Fruit fly (Drosophila melanogaster) whole organism, embryonic: Measurements from ENCODE around the gene CG6738.
A peak's percentile ranks its signal among the peaks of the same experiment; 100 is the strongest.

ENCODE experiments used
- Antp ChIP-seq: fragments of 200-800 bp; sonication (Bioruptor generic); optimal IDR thresholded peaks from 3 replicates; lab custom pipeline; 2016; ENCODE audit warnings: missing biosample characterization, missing genetic modification characterization
- CG10267 ChIP-seq: fragments of 200-800 bp; sonication (Bioruptor generic); optimal IDR thresholded peaks from 2 replicates; lab custom pipeline; 2018; ENCODE audit warnings: missing biosample characterization, mild to moderate bottlenecking, missing genetic modification characterization, moderate library complexity
- CG11560 ChIP-seq: fragments of 200-800 bp; sonication (Bioruptor generic); IDR thresholded peaks from 3 replicates; pipeline ENCODE4 v1.3.6; 2022; ENCODE audit warnings: missing biosample characterization, missing genetic modification characterization
- CG12769 ChIP-seq: fragments of 200-800 bp; sonication (Bioruptor generic); optimal IDR thresholded peaks from 2 replicates; lab custom pipeline; 2019; ENCODE audit warnings: missing biosample characterization, mild to moderate bottlenecking, missing genetic modification characterization, moderate library complexity
- CG13624 ChIP-seq: fragments of 200-800 bp; sonication (Bioruptor generic); optimal IDR thresholded peaks from 2 replicates; lab custom pipeline; 2016; ENCODE audit warnings: missing biosample characterization, missing genetic modification characterization
- CG14050 ChIP-seq: fragments of 200-800 bp; sonication (Bioruptor generic); IDR thresholded peaks from 3 replicates; pipeline ENCODE4 v1.3.6; 2022; ENCODE audit warnings: missing biosample characterization, missing genetic modification characterization
- CG15073 ChIP-seq: fragments of 200-800 bp; sonication (Bioruptor generic); optimal IDR thresholded peaks from 2 replicates; lab custom pipeline; 2016; ENCODE audit warnings: missing biosample characterization, missing genetic modification characterization
- CG15514 ChIP-seq: fragments of 200-800 bp; sonication (Bioruptor generic); optimal IDR thresholded peaks from 3 replicates; lab custom pipeline; 2017; ENCODE audit warnings: missing biosample characterization, missing genetic modification characterization, mild to moderate bottlenecking, moderate library complexity, missing genetic modification reagents
- CG16863 ChIP-seq: fragments of 200-800 bp; sonication (Bioruptor generic); optimal IDR thresholded peaks from 3 replicates; lab custom pipeline; 2016; ENCODE audit warnings: missing biosample characterization, missing genetic modification characterization
- CG17361 ChIP-seq: fragments of 200-800 bp; sonication (Bioruptor generic); IDR thresholded peaks from 3 replicates; pipeline ENCODE4 v1.3.6; 2022; ENCODE audit warnings: missing biosample characterization, missing genetic modification characterization
- CG17385 ChIP-seq: fragments of 200-800 bp; sonication (Bioruptor generic); optimal IDR thresholded peaks from 3 replicates; lab custom pipeline; 2018; ENCODE audit warnings: missing biosample characterization, mild to moderate bottlenecking, missing genetic modification characterization
- CG17802 ChIP-seq: fragments of 200-800 bp; sonication (Bioruptor generic); optimal IDR thresholded peaks from 2 replicates; lab custom pipeline; 2018; ENCODE audit warnings: missing biosample characterization, mild to moderate bottlenecking, missing genetic modification characterization, moderate library complexity
- CG18619 ChIP-seq: fragments of 200-800 bp; sonication (Bioruptor generic); optimal IDR thresholded peaks from 3 replicates; lab custom pipeline; 2017; ENCODE audit warnings: missing biosample characterization, mild to moderate bottlenecking, missing genetic modification characterization
- CG2116 ChIP-seq: fragments of 200-800 bp; sonication (Bioruptor generic); optimal IDR thresholded peaks from 3 replicates; lab custom pipeline; 2018; ENCODE audit warnings: missing biosample characterization, mild to moderate bottlenecking, missing genetic modification characterization
- CG2120 ChIP-seq: fragments of 200-800 bp; sonication (Bioruptor generic); optimal IDR thresholded peaks from 3 replicates; lab custom pipeline; 2016; ENCODE audit warnings: missing biosample characterization, missing genetic modification characterization
- CG3065 ChIP-seq: fragments of 200-800 bp; sonication (Bioruptor generic); optimal IDR thresholded peaks from 2 replicates; lab custom pipeline; 2016; ENCODE audit warnings: missing biosample characterization, missing genetic modification characterization
- CG3847 ChIP-seq: fragments of 200-800 bp; sonication (Bioruptor generic); IDR thresholded peaks from 2 replicates; pipeline ENCODE4 v1.3.6; 2022; ENCODE audit warnings: missing biosample characterization, missing genetic modification characterization
- CG4424 ChIP-seq: fragments of 200-800 bp; sonication (Bioruptor generic); optimal IDR thresholded peaks from 3 replicates; lab custom pipeline; 2016; ENCODE audit warnings: missing biosample characterization, missing genetic modification characterization
- CG9437 ChIP-seq: fragments of 200-800 bp; sonication (Bioruptor generic); optimal IDR thresholded peaks from 2 replicates; lab custom pipeline; 2018; ENCODE audit warnings: missing biosample characterization, mild to moderate bottlenecking, missing genetic modification characterization
- CG9609 ChIP-seq: fragments of 200-800 bp; sonication (Bioruptor generic); optimal IDR thresholded peaks from 3 replicates; lab custom pipeline; 2016; ENCODE audit warnings: missing biosample characterization, missing genetic modification characterization
- CG9817 ChIP-seq: fragments of 200-800 bp; sonication (Bioruptor generic); optimal IDR thresholded peaks from 2 replicates; lab custom pipeline; 2018; ENCODE audit warnings: missing biosample characterization, mild to moderate bottlenecking, missing genetic modification characterization, moderate library complexity
- CoRest ChIP-seq: fragments of 200-800 bp; sonication (Bioruptor generic); optimal IDR thresholded peaks from 3 replicates; lab custom pipeline; 2018; ENCODE audit warnings: missing biosample characterization, mild to moderate bottlenecking, missing genetic modification characterization, moderate library complexity
- Deaf1 ChIP-seq: fragments of 200-800 bp; optimal IDR thresholded peaks from 3 replicates; lab custom pipeline; 2019; ENCODE audit warnings: missing biosample characterization, mild to moderate bottlenecking, missing genetic modification characterization, moderate library complexity
- Dll ChIP-seq: fragments of 200-800 bp; sonication (Bioruptor generic); IDR thresholded peaks from 4 replicates; pipeline ENCODE4 v1.3.6; 2022; ENCODE audit warnings: missing biosample characterization, missing genetic modification characterization; ENCODE audit not compliant: partially characterized antibody
- Dref ChIP-seq: fragments of 200-800 bp; sonication (Bioruptor generic); IDR thresholded peaks from 2 replicates; pipeline ENCODE4 v1.3.6; 2022; ENCODE audit warnings: missing biosample characterization, missing genetic modification characterization
- Eip74EF ChIP-seq, 2 experiments: fragments of 200-800 bp in 1 of 2; fragments of >200 bp in 1 of 2; sonication (Bioruptor generic) in 1 of 2; optimal IDR thresholded peaks; 2 replicates each; lab custom pipeline; 2017 to 2019; ENCODE audit warnings: missing biosample characterization in 2 of 2, missing genetic modification characterization in 2 of 2, mild to moderate bottlenecking in 1 of 2, moderate library complexity in 1 of 2
- Ets97D ChIP-seq: fragments of 200-800 bp; sonication (Bioruptor generic); optimal IDR thresholded peaks from 3 replicates; lab custom pipeline; 2016; ENCODE audit warnings: missing biosample characterization, missing genetic modification characterization
- HLH54F ChIP-seq: fragments of 200-800 bp; sonication (Bioruptor generic); optimal IDR thresholded peaks from 3 replicates; lab custom pipeline; 2016; ENCODE audit warnings: missing biosample characterization, missing genetic modification characterization
- Hr3 ChIP-seq: fragments of 200-800 bp; sonication (Bioruptor generic); optimal IDR thresholded peaks from 3 replicates; lab custom pipeline; 2016; ENCODE audit warnings: missing biosample characterization, missing genetic modification characterization
- Hr78 ChIP-seq, 2 experiments: fragments of 200-800 bp in 1 of 2; fragments of >200 bp in 1 of 2; sonication (Bioruptor generic) in 1 of 2; optimal IDR thresholded peaks; 2 replicates each; lab custom pipeline; 2017 to 2019; ENCODE audit warnings: missing biosample characterization in 2 of 2, missing genetic modification characterization in 2 of 2, mild to moderate bottlenecking in 1 of 2, moderate library complexity in 1 of 2
- MTF-1 ChIP-seq: fragments of 200-800 bp; sonication (Bioruptor generic); optimal IDR thresholded peaks from 2 replicates; lab custom pipeline; 2018; ENCODE audit warnings: missing biosample characterization, mild to moderate bottlenecking, missing genetic modification characterization, borderline replicate concordance
- Med ChIP-seq: fragments of 200-800 bp; sonication (Bioruptor generic); peaks from one replicate; lab custom pipeline; 2016; ENCODE audit warnings: missing biosample characterization, missing genetic modification characterization, mild to moderate bottlenecking, inconsistent platforms, moderate library complexity
- NfI ChIP-seq: fragments of 200-800 bp; sonication (Bioruptor generic); optimal IDR thresholded peaks from 3 replicates; lab custom pipeline; 2018; ENCODE audit warnings: missing biosample characterization, mild to moderate bottlenecking, missing genetic modification characterization, moderate library complexity
- Oli ChIP-seq: fragments of 200-800 bp; sonication (Bioruptor generic); optimal IDR thresholded peaks from 2 replicates; lab custom pipeline; 2018; ENCODE audit warnings: missing biosample characterization, mild to moderate bottlenecking, missing genetic modification characterization, moderate library complexity
- Ptx1 ChIP-seq: fragments of 200-800 bp; sonication (Bioruptor generic); IDR thresholded peaks from 2 replicates; pipeline ENCODE4 v1.3.6; 2022; ENCODE audit warnings: missing biosample characterization, missing genetic modification characterization
- Tbp ChIP-seq: fragments of >200 bp; optimal IDR thresholded peaks from 2 replicates; lab custom pipeline; 2018; ENCODE audit warnings: missing biosample characterization, missing genetic modification characterization
- caup ChIP-seq: fragments of 200-800 bp; sonication (Bioruptor generic); optimal IDR thresholded peaks from 3 replicates; lab custom pipeline; 2017; ENCODE audit warnings: missing biosample characterization, mild to moderate bottlenecking, missing genetic modification characterization, moderate library complexity; ENCODE audit not compliant: severe bottlenecking
- crc ChIP-seq: fragments of 200-800 bp; sonication (Bioruptor generic); optimal IDR thresholded peaks from 2 replicates; lab custom pipeline; 2016; ENCODE audit warnings: missing biosample characterization, missing genetic modification characterization
- crol ChIP-seq: fragments of 200-800 bp; sonication (Bioruptor generic); IDR thresholded peaks from 2 replicates; pipeline ENCODE4 v1.3.6; 2022; ENCODE audit warnings: missing biosample characterization, missing genetic modification characterization
- dm ChIP-seq: fragments of 200-800 bp; sonication (Bioruptor generic); optimal IDR thresholded peaks from 3 replicates; lab custom pipeline; 2016; ENCODE audit warnings: missing biosample characterization, missing genetic modification characterization
- fd96Cb ChIP-seq: fragments of 200-800 bp; sonication (Bioruptor generic); optimal IDR thresholded peaks from 2 replicates; lab custom pipeline; 2018; ENCODE audit warnings: missing biosample characterization, mild to moderate bottlenecking, missing genetic modification characterization, moderate library complexity
- grau ChIP-seq: fragments of 200-800 bp; optimal IDR thresholded peaks from 3 replicates; lab custom pipeline; 2019; ENCODE audit warnings: missing biosample characterization, mild to moderate bottlenecking, missing genetic modification characterization, moderate library complexity
- hbn ChIP-seq: fragments of 200-800 bp; sonication (Bioruptor generic); IDR thresholded peaks from 2 replicates; pipeline ENCODE4 v1.3.6; 2022; ENCODE audit warnings: missing biosample characterization, missing genetic modification characterization; ENCODE audit not compliant: partially characterized antibody
- onecut ChIP-seq: fragments of 200-800 bp; sonication (Bioruptor generic); IDR thresholded peaks from 2 replicates; pipeline ENCODE4 v1.3.6; 2022; ENCODE audit warnings: missing biosample characterization, missing genetic modification characterization
- pb ChIP-seq: fragments of 200-800 bp; sonication (Bioruptor generic); optimal IDR thresholded peaks from 3 replicates; lab custom pipeline; 2016; ENCODE audit warnings: missing biosample characterization, missing genetic modification characterization
- sna ChIP-seq: fragments of 200-800 bp; sonication (Bioruptor generic); IDR thresholded peaks from 2 replicates; pipeline ENCODE4 v1.3.6; 2022; ENCODE audit warnings: missing biosample characterization, missing genetic modification characterization; ENCODE audit not compliant: partially characterized antibody
- sr ChIP-seq: fragments of 200-800 bp; sonication (Bioruptor generic); IDR thresholded peaks from 3 replicates; pipeline ENCODE4 v1.3.6; 2022; ENCODE audit warnings: missing biosample characterization, missing genetic modification characterization
- usp ChIP-seq: fragments of >200 bp; optimal IDR thresholded peaks from 2 replicates; lab custom pipeline; 2017; ENCODE audit warnings: missing biosample characterization, missing genetic modification characterization

CG6738 gene

DNA sequence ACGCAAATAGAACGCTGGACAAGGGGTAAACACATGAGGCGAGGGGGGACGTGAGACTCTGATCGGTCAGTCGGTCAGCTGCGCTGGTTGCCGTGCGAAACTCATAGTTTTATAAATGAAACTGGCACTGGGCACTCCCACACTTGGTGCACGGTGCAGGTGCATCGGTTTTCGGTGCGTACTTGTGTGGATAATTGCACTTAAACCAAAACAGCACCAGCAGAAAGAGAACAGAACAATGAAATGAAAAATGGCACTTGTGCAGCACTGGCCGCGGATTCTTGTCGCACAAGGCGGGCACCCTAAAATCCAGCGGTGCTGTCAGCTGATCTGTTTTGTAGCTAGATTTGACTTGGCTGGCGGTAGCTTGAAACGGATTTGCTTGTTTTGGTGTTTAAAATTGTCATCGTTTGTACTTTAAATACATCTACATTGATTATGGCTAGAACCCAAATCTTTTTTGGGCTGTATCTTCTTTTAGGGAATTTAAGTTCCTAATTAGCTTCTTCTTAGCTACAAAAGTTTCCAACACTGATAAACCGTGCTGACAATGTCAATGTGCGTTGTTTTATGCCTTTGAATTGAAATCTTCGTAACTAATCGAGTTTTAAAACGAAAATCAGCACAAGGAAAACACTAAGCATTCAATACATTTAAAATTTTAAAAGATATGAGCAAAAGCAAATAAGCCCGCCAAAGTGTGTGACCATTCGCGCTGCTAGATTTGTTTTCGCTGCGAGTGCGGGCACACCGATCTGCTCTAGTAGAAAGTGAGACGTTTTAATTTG, 18.5 kb downstream of the CG6738 start, which contains the start of the genes Rassf and CenB1A (continued):
- TF ChIP-seq CG17802 (tag; lab: Kevin White, UChicago), result peak; percentile 9
- peak; percentile 22 for TF ChIP-seq caup (GFP tag; lab: Kevin White, UChicago)
- peak; percentile 62 for TF ChIP-seq sna (GFP tag; lab: Robert Waterston, UW)
- TF ChIP-seq crc (GFP tag; lab: Kevin White, UChicago), result no peak
- TF ChIP-seq CG13624 (GFP tag; lab: Kevin White, UChicago), result peak; percentile 64
- TF ChIP-seq CG15514 (GFP tag; lab: Kevin White, UChicago), result peak; percentile 64
- TF ChIP-seq Tbp (GFP tag; lab: Kevin White, UChicago), result peak; percentile 35
- 0 out of 2 replicates have a peak, but pooled peaks have one; percentile 44 for TF ChIP-seq hbn (GFP tag; lab: Robert Waterston, UW)
- peak; percentile 11 for TF ChIP-seq fd96Cb (tag; lab: Kevin White, UChicago)
- TF ChIP-seq CG12769 (tag; lab: Kevin White, UChicago), result no peak
- TF ChIP-seq CG17361, result peak; percentile 69
- TF ChIP-seq CG2120, result peak; percentile 62
- TF ChIP-seq CG9437 (GFP tag; lab: Kevin White, UChicago), result peak; percentile 22
- TF ChIP-seq Deaf1 (tag; lab: Kevin White, UChicago), result peak; percentile 15
- TF ChIP-seq CG9817 (tag; lab: Kevin White, UChicago), result peak; percentile 65
- peak; percentile 90 for TF ChIP-seq CG10267
- TF ChIP-seq Ptx1, result peak; percentile 60
- TF ChIP-seq CG11560 (tag; lab: Robert Waterston, UW), result no peak
- TF ChIP-seq CG16863 (GFP tag; lab: Kevin White, UChicago), result peak; percentile 35
- peak; percentile 97 for TF ChIP-seq crol (GFP tag; lab: Robert Waterston, UW)
- TF ChIP-seq Med, result peak; percentile 88
- TF ChIP-seq CG9609 (GFP tag; lab: Kevin White, UChicago), result peak; percentile 63
- TF ChIP-seq Ets97D (GFP tag; lab: Kevin White, UChicago), result peak; percentile 60
- no peak for TF ChIP-seq Eip74EF (GFP tag; optimal IDR thresholded peaks at IDR 0.05; lab: Kevin White, UChicago)
- TF ChIP-seq pb (GFP tag; lab: Kevin White, UChicago), result peak; percentile 40
- peak; percentile 64 for TF ChIP-seq HLH54F (GFP tag; lab: Kevin White, UChicago)
- peak; percentile 64 for TF ChIP-seq CG17385 (GFP tag; lab: Kevin White, UChicago)
- TF ChIP-seq Antp (GFP tag; lab: Kevin White, UChicago), result peak; percentile 28
- TF ChIP-seq Hr3 (GFP tag; lab: Kevin White, UChicago), result peak; percentile 54
- no peak for TF ChIP-seq onecut (GFP tag; lab: Robert Waterston, UW)
- TF ChIP-seq CG3065 (GFP tag; lab: Kevin White, UChicago), result no peak
- peak; percentile 51; the same call in 1 of the 4 replicates for TF ChIP-seq Dll
- TF ChIP-seq CG2116 (GFP tag; lab: Kevin White, UChicago), result peak; percentile 55
- TF ChIP-seq CG18619 (GFP tag; lab: Kevin White, UChicago), result peak; percentile 48
- TF ChIP-seq CG15073, result no peak
- TF ChIP-seq dm, result peak; percentile 11
- no peak for TF ChIP-seq Hr78 (GFP tag; optimal IDR thresholded peaks at IDR 0.05; lab: Kevin White, UChicago)
- peak; percentile 77 for TF ChIP-seq CG3847 (GFP tag; lab: Robert Waterston, UW)
- TF ChIP-seq NfI, result no peak
- no peak for TF ChIP-seq usp (GFP tag; lab: Kevin White, UChicago)
- TF ChIP-seq CG4424 (GFP tag; lab: Kevin White, UChicago), result peak; percentile 53
- TF ChIP-seq sr, result no peak
- peak; percentile 27 for TF ChIP-seq grau
- peak; percentile 46 for TF ChIP-seq Oli (tag; lab: Kevin White, UChicago)
- peak; percentile 61 for TF ChIP-seq CoRest (tag; lab: Kevin White, UChicago)
- TF ChIP-seq Dref, result 0 out of 2 replicates have a peak, but pooled peaks have one; percentile 31
- TF ChIP-seq CG14050, result no peak
- TF ChIP-seq MTF-1, result no peak
